Worm (Caenorhabditis elegans) whole organism, L4 larva: ENCODE data around the gene srh-74.

ENCODE experiments used
- F10B5.3 ChIP-seq: sonication (generic microtip); optimal IDR thresholded peaks from 2 replicates; lab custom pipeline; 2016; ENCODE audit warnings: mild to moderate bottlenecking, missing genetic modification characterization, missing compliant biosample characterization
- dve-1 ChIP-seq: sonication (generic microtip); optimal IDR thresholded peaks from 2 replicates; lab custom pipeline; 2017; ENCODE audit warnings: antibody characterized with exemption, mild to moderate bottlenecking, missing genetic modification characterization, missing compliant biosample characterization; ENCODE audit not compliant: insufficient read depth
- fos-1 ChIP-seq: fragments of 150-350 bp; optimal IDR thresholded peaks from 2 replicates; lab custom pipeline; 2014; ENCODE audit warnings: missing biosample characterization, missing genetic modification characterization
- mdl-1 ChIP-seq, 2 experiments: fragments of 150-350 bp in 1 of 2; sonication (generic microtip) in 1 of 2; optimal IDR thresholded peaks; 2 replicates each; lab custom pipeline; 2014 to 2017; ENCODE audit warnings: missing biosample characterization in 2 of 2, missing genetic modification characterization in 2 of 2
- nhr-28 ChIP-seq: fragments of 150-350 bp; optimal IDR thresholded peaks from 2 replicates; lab custom pipeline; 2014; ENCODE audit warnings: missing biosample characterization, missing genetic modification characterization
- pha-4 ChIP-seq, 2 experiments: fragments of 150-350 bp in 1 of 2; fragments of 200-800 bp in 1 of 2; sonication (Bioruptor generic) in 1 of 2; IDR thresholded peaks in 1 of 2; optimal IDR thresholded peaks in 1 of 2; 2 replicates each; pipeline versions ENCODE4 v1.3.6 to Lab custom; 2014 to 2022; ENCODE audit warnings: missing genetic modification characterization in 2 of 2, missing genetic modification reagents in 2 of 2, missing biosample characterization in 1 of 2, missing compliant biosample characterization in 1 of 2
- skn-1 ChIP-seq: fragments of 150-350 bp; optimal IDR thresholded peaks from 2 replicates; lab custom pipeline; 2014; ENCODE audit warnings: missing biosample characterization, missing genetic modification characterization

- TF ChIP-seq fos-1 (tag; lab: Kevin White, UChicago), result no peak
- TF ChIP-seq skn-1 (tag; lab: Kevin White, UChicago), result no peak
- no peak for TF ChIP-seq pha-4 (GFP tag; IDR thresholded peaks at IDR 0.05; lab: Robert Waterston, UW)
- no peak for TF ChIP-seq pha-4 (tag; optimal IDR thresholded peaks at IDR 0.05; lab: Kevin White, UChicago)
- TF ChIP-seq nhr-28 (tag; lab: Kevin White, UChicago), result no peak
- TF ChIP-seq dve-1 (tag; lab: Kevin White, UChicago), result peak; percentile 18
- no peak for TF ChIP-seq F10B5.3 (tag; lab: Kevin White, UChicago)
- TF ChIP-seq mdl-1 (tag; optimal IDR thresholded peaks at IDR 0.05; lab: Kevin White, UChicago), result peak in 1 of 2 experiments; percentile 26
These were observed 46.1 kb upstream of the srh-74 start for ce11 chrV:11094698-11095097.
